Fruit fly (Drosophila melanogaster) whole organism, embryonic: ENCODE results near the gene Hex-t2.

ENCODE experiments used
- CG10431 ChIP-seq: fragments of 200-800 bp; sonication (Bioruptor generic); optimal IDR thresholded peaks from 3 replicates; lab custom pipeline; 2018; ENCODE audit warnings: missing biosample characterization, mild to moderate bottlenecking, missing genetic modification characterization
- CG11085 ChIP-seq: fragments of 200-800 bp; sonication (Bioruptor generic); IDR thresholded peaks from 2 replicates; pipeline ENCODE4 v1.3.6; 2022; ENCODE audit warnings: missing biosample characterization, missing genetic modification characterization
- CG13624 ChIP-seq: fragments of 200-800 bp; sonication (Bioruptor generic); optimal IDR thresholded peaks from 2 replicates; lab custom pipeline; 2016; ENCODE audit warnings: missing biosample characterization, missing genetic modification characterization
- CG16779 ChIP-seq: fragments of 200-800 bp; sonication (Bioruptor generic); IDR thresholded peaks from 2 replicates; pipeline ENCODE4 v1.3.6; 2022; ENCODE audit warnings: missing biosample characterization, missing genetic modification characterization
- CG2116 ChIP-seq: fragments of 200-800 bp; sonication (Bioruptor generic); optimal IDR thresholded peaks from 3 replicates; lab custom pipeline; 2018; ENCODE audit warnings: missing biosample characterization, mild to moderate bottlenecking, missing genetic modification characterization
- CG31388 ChIP-seq: fragments of 200-800 bp; sonication (Bioruptor generic); optimal IDR thresholded peaks from 2 replicates; lab custom pipeline; 2016; ENCODE audit warnings: missing biosample characterization, missing genetic modification characterization
- CG31441 ChIP-seq: fragments of 200-800 bp; sonication (Bioruptor generic); IDR thresholded peaks from 2 replicates; pipeline ENCODE4 v1.3.6; 2022; ENCODE audit warnings: missing biosample characterization, missing genetic modification characterization
- CG32772 ChIP-seq: fragments of 200-800 bp; sonication (Bioruptor generic); IDR thresholded peaks from 2 replicates; pipeline ENCODE4 v1.3.6; 2022; ENCODE audit warnings: missing biosample characterization, missing genetic modification characterization
- CG42726 ChIP-seq: fragments of 200-800 bp; sonication (Bioruptor generic); IDR thresholded peaks from 2 replicates; pipeline ENCODE4 v1.3.6; 2022; ENCODE audit warnings: missing biosample characterization, missing genetic modification characterization; ENCODE audit not compliant: partially characterized antibody
- CG4282 ChIP-seq: fragments of 200-800 bp; sonication (Bioruptor generic); optimal IDR thresholded peaks from 2 replicates; lab custom pipeline; 2016; ENCODE audit warnings: missing biosample characterization, missing genetic modification characterization
- CG4854 ChIP-seq: fragments of 200-800 bp; sonication (Bioruptor generic); optimal IDR thresholded peaks from 2 replicates; lab custom pipeline; 2016; ENCODE audit warnings: missing biosample characterization, missing genetic modification characterization, inconsistent platforms
- CG7357 ChIP-seq: fragments of 200-800 bp; sonication (Bioruptor generic); IDR thresholded peaks from 3 replicates; pipeline ENCODE4 v1.3.6; 2022; ENCODE audit warnings: missing biosample characterization, missing genetic modification characterization
- CG7963 ChIP-seq: fragments of 200-800 bp; sonication (Bioruptor generic); IDR thresholded peaks from 3 replicates; pipeline ENCODE4 v1.3.6; 2022; ENCODE audit warnings: missing biosample characterization, missing genetic modification characterization; ENCODE audit not compliant: partially characterized antibody
- CG8290 ChIP-seq, 3 experiments: fragments of 200-800 bp; sonication (Bioruptor generic); optimal IDR thresholded peaks; 2 replicates each; lab custom pipeline; 2016 to 2019; ENCODE audit warnings: missing biosample characterization in 3 of 3, missing genetic modification characterization in 3 of 3, mild to moderate bottlenecking in 2 of 3, moderate library complexity in 1 of 3
- CG8478 ChIP-seq: fragments of >200 bp; optimal IDR thresholded peaks from 2 replicates; lab custom pipeline; 2018
- CG8765 ChIP-seq: fragments of 200-800 bp; sonication (Bioruptor generic); IDR thresholded peaks from 2 replicates; pipeline ENCODE4 v1.3.6; 2022; ENCODE audit warnings: missing biosample characterization, missing genetic modification characterization
- CTCF ChIP-seq: fragments of 200-800 bp; sonication (Bioruptor generic); optimal IDR thresholded peaks from 2 replicates; lab custom pipeline; 2017; ENCODE audit warnings: missing biosample characterization, mild to moderate bottlenecking, missing genetic modification characterization, moderate library complexity
- Chrac-16 ChIP-seq: fragments of 200-800 bp; sonication (Bioruptor generic); optimal IDR thresholded peaks from 3 replicates; lab custom pipeline; 2016; ENCODE audit warnings: missing biosample characterization, missing genetic modification characterization
- CkIIα-i1 ChIP-seq: fragments of 200-800 bp; sonication (Bioruptor generic); IDR thresholded peaks from 2 replicates; pipeline ENCODE4 v1.3.6; 2022; ENCODE audit warnings: missing biosample characterization, missing genetic modification characterization
- D19B ChIP-seq: fragments of 200-800 bp; sonication (Bioruptor generic); optimal IDR thresholded peaks from 2 replicates; lab custom pipeline; 2017; ENCODE audit warnings: missing biosample characterization, mild to moderate bottlenecking, missing genetic modification characterization
- Deaf1 ChIP-seq: fragments of 200-800 bp; optimal IDR thresholded peaks from 3 replicates; lab custom pipeline; 2019; ENCODE audit warnings: missing biosample characterization, mild to moderate bottlenecking, missing genetic modification characterization, moderate library complexity
- Dip2 ChIP-seq: fragments of 200-800 bp; sonication (Bioruptor generic); IDR thresholded peaks from 2 replicates; pipeline ENCODE4 v1.3.6; 2022; ENCODE audit warnings: missing biosample characterization, missing genetic modification characterization
- Fer3 ChIP-seq: fragments of 200-800 bp; sonication (Bioruptor generic); optimal IDR thresholded peaks from 2 replicates; lab custom pipeline; 2018; ENCODE audit warnings: missing biosample characterization, mild to moderate bottlenecking, missing genetic modification characterization, moderate library complexity
- HmgD ChIP-seq: fragments of 200-800 bp; sonication (Bioruptor generic); optimal IDR thresholded peaks from 3 replicates; lab custom pipeline; 2016; ENCODE audit warnings: missing biosample characterization, missing genetic modification characterization
- HmgZ ChIP-seq: fragments of 200-800 bp; sonication (Bioruptor generic); optimal IDR thresholded peaks from 2 replicates; lab custom pipeline; 2018; ENCODE audit warnings: missing biosample characterization, mild to moderate bottlenecking, missing genetic modification characterization
- Max ChIP-seq: fragments of 200-800 bp; sonication (Bioruptor generic); optimal IDR thresholded peaks from 2 replicates; lab custom pipeline; 2016; ENCODE audit warnings: missing biosample characterization, mild to moderate bottlenecking, missing genetic modification characterization
- Nf-YA ChIP-seq: fragments of 200-800 bp; sonication (Bioruptor generic); IDR thresholded peaks from 2 replicates; pipeline ENCODE4 v1.3.6; 2022; ENCODE audit warnings: missing biosample characterization, missing genetic modification characterization
- PHDP ChIP-seq: fragments of 200-800 bp; sonication (Bioruptor generic); optimal IDR thresholded peaks from 3 replicates; lab custom pipeline; 2018; ENCODE audit warnings: missing biosample characterization, mild to moderate bottlenecking, missing genetic modification characterization, moderate library complexity
- Scr ChIP-seq: fragments of 200-800 bp; sonication (Bioruptor generic); IDR thresholded peaks from 2 replicates; pipeline ENCODE4 v1.3.6; 2022; ENCODE audit warnings: missing biosample characterization, missing genetic modification characterization; ENCODE audit not compliant: partially characterized antibody
- Six4 ChIP-seq: fragments of 200-800 bp; sonication (Bioruptor generic); optimal IDR thresholded peaks from 2 replicates; lab custom pipeline; 2016; ENCODE audit warnings: missing biosample characterization, missing genetic modification characterization
- Sry-δ ChIP-seq: fragments of 200-800 bp; sonication (Bioruptor generic); optimal IDR thresholded peaks from 2 replicates; lab custom pipeline; 2016; ENCODE audit warnings: missing biosample characterization, missing genetic modification characterization
- TFAM ChIP-seq: fragments of 200-800 bp; sonication (Bioruptor generic); optimal IDR thresholded peaks from 2 replicates; lab custom pipeline; 2017; ENCODE audit warnings: missing biosample characterization, missing genetic modification characterization, inconsistent platforms
- bcd ChIP-seq: fragments of 200-800 bp; sonication (Bioruptor generic); optimal IDR thresholded peaks from 2 replicates; lab custom pipeline; 2017; ENCODE audit warnings: missing biosample characterization, mild to moderate bottlenecking, missing genetic modification characterization
- crc ChIP-seq: fragments of 200-800 bp; sonication (Bioruptor generic); optimal IDR thresholded peaks from 2 replicates; lab custom pipeline; 2016; ENCODE audit warnings: missing biosample characterization, missing genetic modification characterization
- croc ChIP-seq: fragments of 200-800 bp; sonication (Bioruptor generic); conservative IDR thresholded peaks from 3 replicates; pipeline ENCODE4 v1.3.6; 2022; ENCODE audit warnings: missing biosample characterization, missing genetic modification characterization
- crp ChIP-seq, 2 experiments: fragments of 200-800 bp; sonication (Bioruptor generic); optimal IDR thresholded peaks; 2 replicates in 1 of 2; 3 replicates in 1 of 2; lab custom pipeline; 2017; ENCODE audit warnings: missing biosample characterization in 2 of 2, missing genetic modification characterization in 2 of 2, mild to moderate bottlenecking in 1 of 2, moderate library complexity in 1 of 2
- dm ChIP-seq: fragments of 200-800 bp; sonication (Bioruptor generic); optimal IDR thresholded peaks from 3 replicates; lab custom pipeline; 2016; ENCODE audit warnings: missing biosample characterization, missing genetic modification characterization
- exex ChIP-seq: fragments of 200-800 bp; sonication (Bioruptor generic); optimal IDR thresholded peaks from 4 replicates; lab custom pipeline; 2018; ENCODE audit warnings: missing biosample characterization, mild to moderate bottlenecking, missing genetic modification characterization, moderate library complexity
- gsb-n ChIP-seq: fragments of 200-800 bp; sonication (Bioruptor generic); optimal IDR thresholded peaks from 3 replicates; lab custom pipeline; 2018; ENCODE audit warnings: missing biosample characterization, mild to moderate bottlenecking, missing genetic modification characterization
- jigr1 ChIP-seq: fragments of 200-800 bp; sonication (Bioruptor generic); IDR thresholded peaks from 3 replicates; pipeline ENCODE4 v1.3.6; 2022; ENCODE audit warnings: missing biosample characterization, missing genetic modification characterization
- ken ChIP-seq: fragments of 200-800 bp; sonication (Bioruptor generic); IDR thresholded peaks from 3 replicates; pipeline ENCODE4 v1.3.6; 2022; ENCODE audit warnings: missing biosample characterization, missing genetic modification characterization
- lola ChIP-seq, 3 experiments: fragments of >200 bp in 2 of 3; fragments of 200-800 bp in 1 of 3; sonication (Bioruptor generic) in 1 of 3; optimal IDR thresholded peaks; 2 replicates each; lab custom pipeline; 2017 to 2019; ENCODE audit warnings: missing biosample characterization in 3 of 3, missing genetic modification characterization in 3 of 3, mild to moderate bottlenecking in 1 of 3, moderate library complexity in 1 of 3
- nerfin-1 ChIP-seq: fragments of 200-800 bp; sonication (Bioruptor generic); optimal IDR thresholded peaks from 3 replicates; lab custom pipeline; 2019; ENCODE audit warnings: missing biosample characterization, mild to moderate bottlenecking, missing genetic modification characterization, moderate library complexity
- pb ChIP-seq: fragments of 200-800 bp; sonication (Bioruptor generic); optimal IDR thresholded peaks from 3 replicates; lab custom pipeline; 2016; ENCODE audit warnings: missing biosample characterization, missing genetic modification characterization
- pfk ChIP-seq: fragments of 200-800 bp; sonication (Bioruptor generic); optimal IDR thresholded peaks from 2 replicates; lab custom pipeline; 2018; ENCODE audit warnings: missing biosample characterization, mild to moderate bottlenecking, missing genetic modification characterization, moderate library complexity
- pho ChIP-seq: fragments of 200-800 bp; sonication (Bioruptor generic); optimal IDR thresholded peaks from 2 replicates; lab custom pipeline; 2016; ENCODE audit warnings: missing biosample characterization, missing genetic modification characterization
- pita ChIP-seq: fragments of 200-800 bp; sonication (Bioruptor generic); optimal IDR thresholded peaks from 2 replicates; lab custom pipeline; 2017; ENCODE audit warnings: missing biosample characterization, mild to moderate bottlenecking, missing genetic modification characterization
- slp2 ChIP-seq: fragments of 200-800 bp; sonication (Bioruptor generic); optimal IDR thresholded peaks from 2 replicates; lab custom pipeline; 2016; ENCODE audit warnings: missing biosample characterization, missing genetic modification characterization
- trem ChIP-seq: fragments of 200-800 bp; optimal IDR thresholded peaks from 3 replicates; lab custom pipeline; 2019; ENCODE audit warnings: missing biosample characterization, mild to moderate bottlenecking, missing genetic modification characterization, moderate library complexity
- zen2 ChIP-seq: fragments of 200-800 bp; sonication (Bioruptor generic); IDR thresholded peaks from 3 replicates; pipeline ENCODE4 v1.3.6; 2022; ENCODE audit warnings: missing biosample characterization, missing genetic modification characterization; ENCODE audit not compliant: partially characterized antibody
- zfh2 ChIP-seq: fragments of 200-800 bp; sonication (Bioruptor generic); optimal IDR thresholded peaks from 2 replicates; lab custom pipeline; 2016; ENCODE audit warnings: missing biosample characterization, missing genetic modification characterization

Hex-t2 gene

dm6 chr3R:26461226-26461805 lies 10.8 kb downstream of the Hex-t2 start, which contains the start of gene CG5455 (continued):
- no peak for TF ChIP-seq CG31388 (GFP tag; lab: Kevin White, UChicago)
- TF ChIP-seq zfh2 (GFP tag; lab: Kevin White, UChicago) = peak; percentile 7
- peak; percentile 43 for TF ChIP-seq Fer3 (tag; lab: Kevin White, UChicago)
- TF ChIP-seq Deaf1 (tag; lab: Kevin White, UChicago) = peak; percentile 89
- TF ChIP-seq nerfin-1 = no peak
- TF ChIP-seq CG8478 = no peak
- no peak for TF ChIP-seq CG4282 (GFP tag; lab: Kevin White, UChicago)
- no peak for TF ChIP-seq CG13624 (GFP tag; lab: Kevin White, UChicago)
- peak; percentile 35 for TF ChIP-seq exex (tag; lab: Kevin White, UChicago)
- TF ChIP-seq CG11085 (GFP tag; lab: Robert Waterston, UW) = peak; percentile 45; the same call in 1 of the 2 replicates
- peak; percentile 65 for TF ChIP-seq pho (GFP tag; lab: Kevin White, UChicago)
- TF ChIP-seq CG7963 = no peak
- peak; percentile 84 for TF ChIP-seq HmgZ (tag; lab: Kevin White, UChicago)
- no peak for TF ChIP-seq crc (GFP tag; lab: Kevin White, UChicago)
- no peak for TF ChIP-seq Sry-δ
- no peak for TF ChIP-seq croc (GFP tag; lab: Robert Waterston, UW)
- no peak for TF ChIP-seq jigr1
- TF ChIP-seq CG31441 (GFP tag; lab: Robert Waterston, UW) = no peak
- 0 out of 2 replicates have a peak, but pooled peaks have one; percentile 32 for TF ChIP-seq CkIIα-i1
- TF ChIP-seq pfk (GFP tag; lab: Kevin White, UChicago) = peak; percentile 41
- peak; percentile 43 for TF ChIP-seq Scr (GFP tag; lab: Robert Waterston, UW)
- no peak for TF ChIP-seq Chrac-16
- no peak for TF ChIP-seq Max
- TF ChIP-seq zen2 = peak; percentile 57; the same call in 1 of the 3 replicates
- TF ChIP-seq CG10431 (GFP tag; lab: Kevin White, UChicago) = no peak
- TF ChIP-seq bcd = peak; percentile 37
- no peak for TF ChIP-seq D19B (GFP tag; lab: Kevin White, UChicago)
- no peak for TF ChIP-seq HmgD
- TF ChIP-seq CTCF (GFP tag; lab: Kevin White, UChicago) = no peak
- peak; percentile 23 for TF ChIP-seq pb (GFP tag; lab: Kevin White, UChicago)
- TF ChIP-seq CG4854 (GFP tag; lab: Kevin White, UChicago) = no peak
- TF ChIP-seq trem = peak; percentile 96
- TF ChIP-seq CG7357 (GFP tag; lab: Robert Waterston, UW) = no peak
- peak; percentile 65 for TF ChIP-seq PHDP
- TF ChIP-seq Dip2 (GFP tag; lab: Robert Waterston, UW) = no peak
- TF ChIP-seq TFAM (GFP tag; lab: Kevin White, UChicago) = no peak
- no peak for TF ChIP-seq slp2 (GFP tag; lab: Kevin White, UChicago)
- TF ChIP-seq CG42726 (GFP tag; lab: Robert Waterston, UW) = peak; percentile 58; the same call in 1 of the 2 replicates
- TF ChIP-seq Nf-YA (GFP tag; lab: Robert Waterston, UW) = peak; percentile 23; the same call in 1 of the 2 replicates
- TF ChIP-seq crp (GFP tag; optimal IDR thresholded peaks at IDR 0.05; lab: Kevin White, UChicago) = peak in 1 of 2 experiments; percentile 76
- TF ChIP-seq dm (GFP tag; lab: Kevin White, UChicago) = no peak
- TF ChIP-seq Six4 (GFP tag; lab: Kevin White, UChicago) = no peak
- TF ChIP-seq CG8290 (GFP tag; optimal IDR thresholded peaks at IDR 0.05; lab: Kevin White, UChicago) = no peak
- TF ChIP-seq CG8290 (tag; optimal IDR thresholded peaks at IDR 0.05; lab: Kevin White, UChicago) = peak in 1 of 2 experiments; percentile 89
- TF ChIP-seq CG32772 (GFP tag; lab: Robert Waterston, UW) = no peak
- no peak for TF ChIP-seq gsb-n
- TF ChIP-seq lola (GFP tag; optimal IDR thresholded peaks at IDR 0.05; lab: Kevin White, UChicago) = no peak
- TF ChIP-seq ken (GFP tag; lab: Robert Waterston, UW) = no peak
- TF ChIP-seq CG16779 = peak; percentile 79
- no peak for TF ChIP-seq CG2116 (GFP tag; lab: Kevin White, UChicago)
- TF ChIP-seq pita = no peak
- TF ChIP-seq CG8765 = no peak
